Worm (Caenorhabditis elegans) whole organism, early embryonic: ENCODE measurements around the gene F54G2.1.

ENCODE experiments used
- B0310.2 ChIP-seq: sonication (generic microtip); optimal IDR thresholded peaks from 2 replicates; lab custom pipeline; 2016; ENCODE audit warnings: mild to moderate bottlenecking, missing genetic modification characterization, missing compliant biosample characterization
- ama-1 ChIP-seq: fragments of 150-350 bp; optimal IDR thresholded peaks from 2 replicates; lab custom pipeline; 2014
- ceh-13 ChIP-seq: fragments of 200-800 bp; sonication (Bioruptor generic); optimal IDR thresholded peaks from 2 replicates; lab custom pipeline; 2018; ENCODE audit warnings: mild to moderate bottlenecking, missing genetic modification characterization, missing compliant biosample characterization
- ets-7 ChIP-seq: sonication (generic microtip); optimal IDR thresholded peaks from 2 replicates; lab custom pipeline; 2016; ENCODE audit warnings: missing genotype, missing genetic modification characterization, missing compliant biosample characterization
- flt-1 ChIP-seq: fragments of 200-800 bp; sonication (Bioruptor generic); IDR thresholded peaks from 2 replicates; pipeline ENCODE4 v1.3.6; 2022; ENCODE audit warnings: missing genetic modification characterization, missing compliant biosample characterization
- hmbx-1 ChIP-seq: sonication (generic microtip); optimal IDR thresholded peaks from 2 replicates; lab custom pipeline; 2016; ENCODE audit warnings: mild to moderate bottlenecking, missing genetic modification characterization, missing compliant biosample characterization
- hnd-1 ChIP-seq: sonication (generic microtip); optimal IDR thresholded peaks from 2 replicates; lab custom pipeline; 2016; ENCODE audit warnings: missing genetic modification characterization, missing compliant biosample characterization
- sea-1 ChIP-seq: fragments of 200-800 bp; sonication (Bioruptor generic); conservative IDR thresholded peaks from 2 replicates; pipeline ENCODE4 v1.3.6; 2022; ENCODE audit warnings: missing genetic modification characterization, missing compliant biosample characterization
- tbx-11 ChIP-seq: fragments of 200-800 bp; sonication (Bioruptor generic); IDR thresholded peaks from 2 replicates; pipeline ENCODE4 v1.3.6; 2022; ENCODE audit warnings: missing genetic modification characterization, missing compliant biosample characterization
- tbx-37 ChIP-seq: fragments of 200-800 bp; sonication (Bioruptor generic); conservative IDR thresholded peaks from 2 replicates; pipeline ENCODE4 v1.3.6; 2022; ENCODE audit warnings: missing genetic modification reagents, missing genetic modification characterization, missing compliant biosample characterization
- tra-4 ChIP-seq: sonication (generic microtip); optimal IDR thresholded peaks from 2 replicates; lab custom pipeline; 2017; ENCODE audit warnings: missing genetic modification characterization, missing compliant biosample characterization

DNA sequence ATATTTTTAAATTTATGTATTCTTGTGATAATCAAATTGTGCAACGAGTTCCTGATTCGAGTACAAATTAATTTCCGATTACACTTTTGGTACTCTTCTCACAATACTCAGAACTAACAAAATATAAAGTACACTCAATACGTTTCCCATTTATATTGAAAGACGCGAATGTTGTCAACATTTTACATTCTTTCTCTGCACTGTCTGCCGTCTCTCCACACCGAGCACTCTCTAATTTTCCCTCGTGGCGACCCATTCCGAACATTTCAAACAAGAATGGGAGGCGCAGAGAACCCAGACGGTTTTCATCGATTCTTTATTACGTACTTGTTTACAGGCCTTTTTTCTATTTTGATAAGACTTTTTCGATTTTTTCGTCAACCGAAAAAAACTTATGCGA is 3.6 kb upstream of the F54G2.1 start, which contains the start of gene C09B7.2:
- TF ChIP-seq ama-1 (lab: Kevin White, UChicago) = no peak
- no peak for TF ChIP-seq flt-1
- TF ChIP-seq ceh-13 (GFP tag; lab: Kevin White, UChicago) = no peak
- no peak for TF ChIP-seq tra-4
- TF ChIP-seq hnd-1 (tag; lab: Kevin White, UChicago) = no peak
- TF ChIP-seq B0310.2 (tag; lab: Kevin White, UChicago) = no peak
- TF ChIP-seq sea-1 (GFP tag; lab: Robert Waterston, UW) = no peak
- no peak for TF ChIP-seq tbx-11 (GFP tag; lab: Robert Waterston, UW)
- TF ChIP-seq tbx-37 (GFP tag; lab: Robert Waterston, UW) = no peak
- no peak for TF ChIP-seq ets-7 (tag; lab: Kevin White, UChicago)
- TF ChIP-seq hmbx-1 = no peak
